Fruit fly (Drosophila melanogaster) ovary, adult (tissue): Measurements from ENCODE around the gene CG46434.

ENCODE experiments used
- CG17801 ChIP-seq: fragments of 200-800 bp; optimal IDR thresholded peaks from 2 replicates; lab custom pipeline; 2019; ENCODE audit warnings: missing biosample characterization, mild to moderate bottlenecking, missing genetic modification characterization, moderate library complexity; ENCODE audit not compliant: partially characterized antibody

The CG46434 gene

DNA sequence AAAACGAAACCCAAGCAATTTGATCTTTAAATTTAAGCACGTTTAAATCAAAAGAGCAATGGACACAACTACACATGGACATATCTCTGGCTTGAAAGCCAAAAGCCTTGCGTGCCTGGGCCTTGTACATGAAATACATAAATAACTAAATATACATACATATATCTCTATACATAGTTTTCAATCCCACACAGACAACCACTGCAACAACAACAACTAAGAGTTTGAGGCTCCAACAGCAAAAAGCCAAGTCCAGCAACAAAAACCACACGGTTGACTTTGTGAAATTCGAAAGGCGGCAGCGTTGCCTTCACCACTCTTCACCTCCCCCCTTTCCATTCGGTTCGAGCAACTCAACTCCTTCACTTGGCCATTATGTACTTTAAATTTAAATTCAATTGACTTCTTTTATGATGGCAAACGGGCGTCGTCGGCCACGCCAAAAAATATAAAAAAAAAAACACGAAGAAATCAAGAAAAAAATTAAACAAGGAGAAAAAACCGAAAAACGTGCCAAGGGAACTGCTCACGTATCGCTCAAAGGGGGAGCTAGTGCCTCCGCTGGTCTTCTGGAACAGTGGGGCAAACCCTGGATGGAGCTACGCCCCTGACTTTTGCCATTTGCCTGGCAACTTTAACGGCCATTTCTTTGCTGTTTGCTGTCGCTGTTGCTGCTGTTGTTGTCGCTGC, 16.1 kb upstream of the CG46434 start:
- no peak for TF ChIP-seq CG17801 (GFP tag; lab: Kevin White, UChicago)

DNA sequence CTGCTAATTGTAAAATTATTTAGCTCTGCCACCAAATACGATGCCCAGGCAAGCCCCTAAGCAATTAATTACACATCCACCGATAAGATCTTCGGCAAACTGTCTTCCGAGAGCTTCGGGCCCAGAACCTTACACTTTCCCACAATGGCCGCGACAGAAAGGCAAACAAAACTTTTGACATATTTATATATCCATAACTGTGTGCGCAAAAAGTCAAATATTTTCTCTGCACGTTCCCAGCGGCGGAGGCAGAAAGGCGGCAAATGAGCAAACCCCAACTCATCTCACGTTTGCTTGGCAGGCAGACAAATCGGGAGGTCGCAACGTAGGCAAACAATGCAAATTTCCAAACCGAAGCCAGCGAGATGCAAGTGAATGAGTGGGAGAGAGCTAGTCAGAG, 15.2 kb upstream of the CG46434 start:
- TF ChIP-seq CG17801 (GFP tag; lab: Kevin White, UChicago): no peak

DNA sequence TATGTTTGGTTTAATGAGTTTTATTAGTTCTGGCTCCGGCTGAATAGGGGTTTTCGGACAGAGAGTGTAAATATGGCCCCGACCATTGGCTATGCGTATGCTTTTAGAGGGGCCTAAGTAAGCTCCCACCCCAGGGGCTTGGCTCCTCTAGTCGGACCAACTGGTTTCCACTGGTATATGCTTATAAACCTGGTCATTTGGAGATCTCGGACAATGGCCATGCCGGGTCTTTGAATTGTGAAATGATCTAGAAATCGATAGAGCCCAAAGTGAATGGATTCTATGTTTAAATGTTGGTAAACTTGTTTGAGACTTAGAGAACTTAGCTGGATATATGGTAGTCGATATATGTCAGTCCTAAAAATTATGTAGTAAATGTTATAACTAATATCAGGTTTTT, 14.7 kb upstream of the CG46434 start:
- no peak for TF ChIP-seq CG17801 (GFP tag; lab: Kevin White, UChicago)

DNA sequence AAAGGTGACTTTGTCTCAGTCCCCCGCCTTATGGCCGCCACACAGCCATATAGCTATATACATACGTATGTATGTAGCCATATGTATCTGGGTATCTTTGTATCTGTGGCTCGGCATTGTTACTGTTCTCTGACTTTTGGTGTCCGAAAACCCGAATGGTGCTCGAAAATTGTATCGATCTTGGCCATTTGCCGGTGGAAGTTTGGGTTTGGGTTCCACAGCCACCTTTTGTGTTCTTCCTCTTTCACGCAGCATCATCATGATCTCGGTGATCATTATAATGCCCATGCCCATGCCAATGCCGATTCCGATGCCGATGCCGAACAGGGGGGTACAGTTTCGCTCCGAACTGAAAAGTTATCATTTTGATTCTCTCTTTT, 14.0 kb upstream of the CG46434 start:
- no peak for TF ChIP-seq CG17801 (GFP tag; lab: Kevin White, UChicago)

DNA sequence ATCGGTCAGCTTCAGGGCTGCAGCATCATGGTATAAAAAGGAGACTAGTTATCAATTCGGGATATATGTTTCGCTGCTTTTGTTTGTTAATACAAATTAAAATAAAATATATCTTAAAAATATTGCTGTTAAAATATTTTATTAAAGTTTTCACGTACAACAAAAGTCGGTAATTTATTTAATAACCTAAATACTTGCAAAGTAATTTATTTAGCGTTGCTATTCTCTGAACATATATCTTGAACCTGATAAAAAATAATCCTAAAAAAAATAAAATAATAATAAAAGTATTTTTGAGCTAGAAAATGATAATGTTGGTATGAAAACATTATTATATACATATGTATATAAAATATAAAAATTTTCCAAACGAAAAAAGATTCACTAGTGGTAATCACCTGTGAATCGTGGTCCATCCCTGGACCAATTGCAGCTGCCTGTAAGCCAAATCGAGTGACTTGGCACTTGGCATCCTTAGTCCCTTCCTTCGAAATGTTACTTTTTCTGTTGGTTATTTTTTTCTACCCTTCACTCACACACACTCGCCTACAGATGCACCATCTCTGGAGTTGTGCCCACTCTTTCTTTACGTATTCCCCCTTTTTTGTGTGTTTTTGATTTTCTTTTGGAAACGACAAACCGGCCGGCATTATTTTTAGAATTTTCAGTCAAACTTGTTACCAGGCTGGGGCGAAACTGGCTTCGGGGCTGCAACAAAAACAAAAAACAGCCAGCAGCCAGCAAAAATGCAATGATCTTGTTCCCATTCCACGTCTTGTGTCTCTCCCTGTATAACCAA, 13.4 kb upstream of the CG46434 start:
- no peak for TF ChIP-seq CG17801 (GFP tag; lab: Kevin White, UChicago)

DNA sequence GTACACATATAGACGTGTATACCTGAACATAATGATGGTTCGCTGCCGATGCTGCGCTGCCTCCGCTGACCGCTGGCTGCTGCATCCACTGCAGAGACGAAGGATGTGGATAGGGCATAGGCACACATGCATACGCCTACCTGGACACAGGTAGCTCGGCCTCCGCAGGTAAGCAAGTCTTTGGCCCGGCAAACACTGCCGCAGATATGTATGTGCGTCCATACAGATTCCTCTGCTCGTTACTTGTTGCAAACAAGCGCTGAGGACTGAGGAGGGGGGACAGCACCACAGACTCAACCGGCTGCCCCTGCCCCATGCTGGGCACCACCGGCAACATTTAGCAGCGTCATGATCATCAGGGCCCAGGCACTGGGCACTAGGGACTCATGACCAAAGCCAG, 12.7 kb upstream of the CG46434 start:
- TF ChIP-seq CG17801 (GFP tag; lab: Kevin White, UChicago): no peak

DNA sequence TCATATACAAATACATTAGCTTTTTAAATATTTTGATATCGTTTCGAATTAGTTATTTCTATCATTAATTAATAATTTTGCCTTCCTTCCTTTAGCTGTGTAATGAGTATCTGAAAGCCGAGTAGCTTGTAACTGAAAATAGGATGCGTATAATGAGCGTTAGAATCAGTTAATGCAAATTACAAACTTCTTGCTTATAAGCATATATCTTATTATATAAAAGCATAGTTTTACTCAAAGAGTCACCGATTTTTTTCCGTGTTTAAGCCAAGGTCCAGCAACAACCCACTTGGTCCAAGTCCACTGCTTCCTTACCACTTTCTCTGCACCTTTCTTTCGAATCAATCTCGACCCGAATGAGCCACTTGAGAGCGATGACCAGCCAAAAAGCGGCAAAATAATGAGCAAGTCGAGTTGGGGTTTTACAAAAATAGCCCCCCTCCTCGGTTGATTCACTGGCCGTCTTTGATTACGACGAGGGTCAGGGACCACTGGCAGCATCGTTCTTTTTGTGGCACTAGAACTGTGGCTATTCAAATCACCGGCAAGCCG, 12.0 kb upstream of the CG46434 start:
- TF ChIP-seq CG17801 (GFP tag; lab: Kevin White, UChicago): no peak

DNA sequence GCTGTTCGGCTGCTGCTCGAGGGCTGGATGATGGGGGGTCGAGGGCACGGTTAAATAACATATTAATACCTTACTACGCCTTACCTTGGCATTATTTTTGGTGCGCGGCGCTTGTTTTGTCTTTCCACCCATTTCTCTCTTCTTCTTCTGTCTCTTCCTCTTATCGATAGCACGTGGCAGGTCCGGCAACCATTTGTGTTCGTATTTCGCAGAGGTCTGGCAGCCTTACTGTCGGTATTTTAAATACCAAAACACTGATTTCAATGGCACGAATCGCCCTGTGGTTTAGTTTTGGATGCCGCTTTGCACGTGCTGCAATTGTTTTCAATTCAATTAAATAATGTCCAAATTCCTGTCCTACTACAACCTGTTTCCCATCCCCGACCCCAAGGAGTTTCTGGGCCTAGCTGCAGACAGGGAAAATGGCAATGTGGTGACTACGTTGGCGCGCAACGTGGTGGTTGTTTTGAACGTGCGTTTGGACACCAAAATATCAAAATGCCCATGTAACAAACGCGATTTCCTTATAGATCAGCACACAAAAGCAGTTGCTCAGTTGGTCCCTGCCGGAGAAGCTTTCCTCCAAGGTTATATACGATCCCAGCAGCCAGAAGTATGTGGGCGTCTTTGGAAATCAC, 8.2 kb upstream of the CG46434 start, which contains the start of the genes Ltn1 and CG9300:
TSS of gene Ltn1 (minus strand) at position 155 of the 638 bp plus-strand sequence.
TSS of gene CG9300 (plus strand) at position 285 of the 638 bp plus-strand sequence.
- peak; percentile 27 for TF ChIP-seq CG17801 (GFP tag; lab: Kevin White, UChicago)

DNA sequence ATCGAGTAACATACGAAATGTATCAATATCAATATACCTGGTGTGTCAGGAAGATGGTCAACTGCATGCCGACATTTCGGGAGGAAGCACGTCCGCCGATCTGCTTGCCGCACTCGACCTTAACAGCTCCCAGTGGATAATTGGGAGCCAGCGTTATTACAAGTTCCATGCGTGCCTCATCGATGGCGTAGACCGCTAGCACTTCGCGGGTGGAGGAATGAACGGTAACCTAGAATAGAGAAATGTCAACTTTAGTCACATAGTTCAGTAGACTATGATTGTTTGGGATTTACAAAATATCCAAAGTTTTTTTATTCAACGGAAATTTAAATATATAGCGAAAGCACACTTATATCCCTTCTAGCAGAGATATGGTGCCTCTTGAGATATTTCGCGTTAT, 805 bp upstream of the CG46434 start, which contains the start of the genes CG46435 and Rcd7:
TSS of gene CG46435 (plus strand) at position 301 of the 400 bp plus-strand sequence.
TSS of gene Rcd7 (plus strand) at position 301 of the 400 bp plus-strand sequence.
- TF ChIP-seq CG17801 (GFP tag; lab: Kevin White, UChicago): no peak

DNA sequence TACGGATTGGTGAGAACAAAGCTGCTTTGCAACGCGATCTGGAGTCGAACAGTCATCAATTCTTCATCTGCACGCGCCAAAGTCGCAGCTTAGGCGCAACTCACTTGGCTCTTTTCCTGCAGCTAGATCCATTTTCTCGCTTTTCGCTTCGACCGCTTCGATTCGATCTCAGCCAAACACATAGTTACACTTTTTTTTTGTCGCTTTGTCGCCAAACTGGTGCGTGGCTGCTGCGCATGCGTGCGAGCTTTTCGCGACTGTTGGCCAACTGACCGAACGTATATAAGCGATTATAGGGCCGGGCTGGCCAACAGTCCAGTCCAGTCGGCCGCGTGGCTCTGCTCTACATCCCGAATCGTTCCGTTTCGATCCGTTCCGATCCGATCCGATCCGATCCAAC, 11.6 kb downstream of the CG46434 start, which contains the start of gene Cpr76Bd:
TSS of gene Cpr76Bd (plus strand) at position 301 of the 400 bp plus-strand sequence.
- no peak for TF ChIP-seq CG17801 (GFP tag; lab: Kevin White, UChicago)

DNA sequence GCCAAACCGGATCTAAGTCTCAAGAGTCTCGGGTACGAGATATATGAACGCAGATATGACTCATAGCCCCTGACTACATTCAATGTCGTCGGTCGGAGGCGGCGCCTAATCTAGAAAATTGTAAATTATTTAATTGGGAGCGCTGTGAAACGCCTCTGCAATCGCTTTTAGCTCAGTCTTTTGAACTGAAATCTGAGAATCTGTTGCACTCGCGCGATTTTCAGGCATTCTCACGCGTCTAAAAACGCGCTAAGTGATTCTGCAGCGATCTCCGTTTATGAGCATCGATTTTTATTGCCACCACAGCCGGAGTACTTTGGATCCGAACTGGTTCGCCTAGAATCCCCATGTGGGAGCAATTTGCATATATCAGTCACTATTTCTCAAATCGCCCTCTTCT, 15.5 kb downstream of the CG46434 start:
- TF ChIP-seq CG17801 (GFP tag; lab: Kevin White, UChicago): no peak

DNA sequence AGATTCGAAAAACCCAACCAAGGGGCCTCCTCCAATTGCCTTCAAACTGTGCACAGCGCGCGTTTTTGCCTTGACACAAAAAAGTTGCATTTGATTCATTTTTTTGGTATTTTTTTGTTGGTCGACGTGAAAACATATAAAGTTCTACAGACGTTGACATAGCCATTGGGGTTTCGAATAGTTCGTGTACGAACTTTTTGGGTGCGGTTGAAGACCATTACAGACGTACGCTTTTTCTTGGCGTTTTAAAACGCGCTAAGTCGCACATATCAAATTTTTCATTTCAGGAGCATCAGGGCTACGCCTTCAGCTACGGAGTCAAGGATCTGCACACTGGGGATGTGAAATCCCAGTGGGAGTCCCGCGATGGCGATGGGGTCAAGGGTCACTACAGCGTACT, 18.3 kb downstream of the CG46434 start:
- no peak for TF ChIP-seq CG17801 (GFP tag; lab: Kevin White, UChicago)

DNA sequence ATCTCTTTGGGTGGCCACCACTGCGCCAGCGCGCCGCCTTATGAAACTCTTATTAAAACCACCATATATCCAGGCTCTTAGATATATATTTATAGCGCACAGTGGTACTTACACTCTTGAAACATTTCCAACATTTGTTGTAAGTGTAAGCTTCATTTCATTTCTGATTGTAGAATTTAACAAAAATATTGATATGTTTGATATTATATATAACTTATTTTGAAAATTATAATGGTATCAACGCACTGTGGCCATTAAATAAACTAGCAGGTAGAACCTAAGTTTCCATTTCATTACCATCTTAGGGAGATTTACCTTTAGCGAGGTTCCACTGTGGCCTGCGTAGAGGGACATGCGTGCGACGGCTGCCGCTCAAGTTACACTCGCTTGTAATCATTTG, 19.3 kb downstream of the CG46434 start:
- TF ChIP-seq CG17801 (GFP tag; lab: Kevin White, UChicago): no peak

DNA sequence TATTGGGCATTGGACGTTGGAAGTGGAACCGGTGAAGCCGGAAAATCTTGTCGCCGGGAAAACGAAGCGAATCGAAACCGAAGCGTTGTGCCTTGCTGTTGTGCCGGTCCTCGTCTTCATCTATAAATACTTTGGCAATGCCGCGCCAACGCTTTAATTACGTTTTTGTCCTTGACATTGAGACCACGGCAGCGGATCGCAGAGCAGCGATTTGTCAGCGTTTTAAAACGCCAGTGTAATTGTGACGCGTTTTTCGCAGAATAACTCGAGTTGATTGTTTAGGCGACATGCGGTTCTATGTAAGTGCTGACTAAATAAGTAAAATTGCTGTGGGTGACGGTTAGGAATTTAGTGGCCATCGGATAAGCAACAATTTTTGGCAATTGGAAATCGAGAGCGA, 22.9 kb downstream of the CG46434 start:
- TF ChIP-seq CG17801 (GFP tag; lab: Kevin White, UChicago): no peak

DNA sequence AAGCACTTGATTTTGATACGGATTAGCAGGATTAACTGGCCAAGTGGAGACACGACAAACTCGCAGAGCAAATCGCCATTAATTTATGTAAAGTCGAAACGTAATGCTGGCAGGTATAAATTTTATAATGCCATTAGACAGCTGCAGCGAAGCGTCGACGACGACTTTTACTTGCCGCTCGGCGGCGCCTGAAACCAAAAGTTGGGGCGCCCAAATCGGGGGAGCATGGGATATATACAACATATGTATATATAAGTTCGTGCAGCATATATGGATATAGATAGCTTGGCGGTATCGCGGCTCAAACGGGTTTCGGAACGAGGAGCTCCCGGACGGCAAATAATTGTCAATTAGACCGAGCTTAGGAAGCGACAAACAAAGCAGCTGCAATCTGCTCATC, 23.4 kb downstream of the CG46434 start, which contains the start of gene Cpr76Bc:
TSS of gene Cpr76Bc (plus strand) at position 301 of the 400 bp plus-strand sequence.
- TF ChIP-seq CG17801 (GFP tag; lab: Kevin White, UChicago): no peak
